Worm (Caenorhabditis elegans): ENCODE measurements around the gene srxa-11.

DNA sequence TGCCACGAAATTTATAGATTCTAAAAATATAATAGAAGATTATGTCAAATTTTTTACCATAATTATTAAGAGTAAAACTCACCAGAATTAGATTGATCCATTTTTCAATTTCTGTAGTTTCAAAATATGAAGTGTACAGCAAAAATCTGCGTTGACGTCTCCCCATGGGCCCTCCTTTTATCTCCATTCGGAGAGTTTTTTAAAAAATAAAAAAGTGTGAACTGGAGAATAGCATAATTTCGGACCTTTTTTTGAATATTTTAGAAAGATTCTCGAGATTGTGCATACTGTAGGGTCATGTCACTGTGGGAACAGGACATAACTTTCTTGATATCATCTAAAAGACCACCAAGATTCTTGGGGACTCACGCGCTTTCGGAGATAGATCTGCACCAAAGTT, 18.1 kb downstream of the srxa-11 start, which contains the start of gene dpr-1:
- TF ChIP-seq B0310.2 (tag; optimal IDR thresholded peaks at IDR 0.05) = no peak
- no peak for TF ChIP-seq flt-1 (GFP tag; IDR thresholded peaks at IDR 0.05)
- no peak for TF ChIP-seq tbx-11 (GFP tag; IDR thresholded peaks at IDR 0.05)
- no peak for TF ChIP-seq ama-1 (optimal IDR thresholded peaks at IDR 0.05)
- no peak for TF ChIP-seq tra-4 (tag; optimal IDR thresholded peaks at IDR 0.05)
- TF ChIP-seq sea-1 (GFP tag; conservative IDR thresholded peaks at IDR 0.05) = no peak
- no peak for TF ChIP-seq aly-1 (tag; optimal IDR thresholded peaks at IDR 0.05)

All from whole organism, early embryonic.